Fruit fly (Drosophila melanogaster): ENCODE measurements around the gene pes.

DNA sequence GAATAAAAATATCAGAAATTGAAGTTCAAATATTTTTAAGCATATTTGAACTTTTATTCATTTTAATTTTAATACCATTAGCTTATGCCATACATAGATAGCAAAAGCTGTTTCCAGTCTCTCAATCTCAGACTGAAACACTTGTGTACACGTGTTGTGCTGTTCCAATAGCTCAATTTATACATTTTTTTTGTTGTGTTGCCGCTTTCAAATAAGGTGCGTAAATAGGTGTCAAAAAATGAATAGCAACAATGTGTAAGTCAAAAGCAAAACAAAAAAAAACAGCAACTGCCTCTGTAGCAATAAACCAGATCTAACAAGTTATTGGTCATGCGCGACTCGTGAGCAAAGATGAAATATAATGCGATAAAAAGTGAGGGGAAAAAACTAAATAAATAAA, 52.0 kb downstream of the pes start:
- no peak for TF ChIP-seq Dll (optimal IDR thresholded peaks at IDR 0.05)
- no peak for TF ChIP-seq EcR (GFP tag; optimal IDR thresholded peaks at IDR 0.05)
